Worm (Caenorhabditis elegans) whole organism, mixed stage, embryonic: ENCODE measurements around the gene M03A1.8.
A peak's percentile ranks its signal among the peaks of the same experiment; 100 is the strongest.

Source experiments
- M03D4.4 ChIP-seq: sonication (generic microtip); optimal IDR thresholded peaks from 2 replicates; lab custom pipeline; 2017; ENCODE audit warnings: mild to moderate bottlenecking, missing genetic modification characterization, missing compliant biosample characterization
- bed-3 ChIP-seq: fragments of 200-800 bp; sonication (Bioruptor generic); optimal IDR thresholded peaks from 3 replicates; lab custom pipeline; 2018; ENCODE audit warnings: mild to moderate bottlenecking, missing genetic modification characterization, moderate library complexity, missing compliant biosample characterization
- blmp-1 ChIP-seq: fragments of 150-350 bp; optimal IDR thresholded peaks from 2 replicates; lab custom pipeline; 2014; ENCODE audit warnings: missing biosample characterization, missing genetic modification characterization
- ceh-39 ChIP-seq: fragments of 150-350 bp; optimal IDR thresholded peaks from 2 replicates; lab custom pipeline; 2014; ENCODE audit warnings: missing biosample characterization, missing genetic modification characterization
- ceh-43 ChIP-seq: fragments of 200-800 bp; sonication (Bioruptor generic); optimal IDR thresholded peaks from 2 replicates; lab custom pipeline; 2018; ENCODE audit warnings: mild to moderate bottlenecking, missing genetic modification characterization, moderate library complexity, missing compliant biosample characterization
- ceh-83 ChIP-seq: fragments of 200-800 bp; sonication (Bioruptor generic); optimal IDR thresholded peaks from 2 replicates; lab custom pipeline; 2018; ENCODE audit warnings: mild to moderate bottlenecking, missing genetic modification characterization, missing compliant biosample characterization
- ces-1 ChIP-seq: fragments of 150-350 bp; optimal IDR thresholded peaks from 2 replicates; lab custom pipeline; 2014; ENCODE audit warnings: missing biosample characterization, missing genetic modification reagents, missing genetic modification characterization
- cnd-1 ChIP-seq: fragments of 200-800 bp; sonication (Bioruptor generic); optimal IDR thresholded peaks from 2 replicates; lab custom pipeline; 2018; ENCODE audit warnings: mild to moderate bottlenecking, missing genetic modification characterization, missing compliant biosample characterization
- drap-1 ChIP-seq: fragments of 200-800 bp; sonication (Bioruptor generic); optimal IDR thresholded peaks from 3 replicates; lab custom pipeline; 2018; ENCODE audit warnings: mild to moderate bottlenecking, missing genetic modification characterization, missing compliant biosample characterization
- elt-1 ChIP-seq: sonication (generic microtip); optimal IDR thresholded peaks from 2 replicates; lab custom pipeline; 2017; ENCODE audit warnings: missing genetic modification characterization, mild to moderate bottlenecking, missing compliant biosample characterization, antibody characterized with exemption, moderate library complexity, borderline replicate concordance; ENCODE audit not compliant: insufficient read depth
- elt-3 ChIP-seq: fragments of 150-350 bp; optimal IDR thresholded peaks from 2 replicates; lab custom pipeline; 2014; ENCODE audit warnings: missing biosample characterization, missing genetic modification characterization
- flh-1 ChIP-seq: fragments of 200-800 bp; sonication (Bioruptor generic); optimal IDR thresholded peaks from 2 replicates; lab custom pipeline; 2018; ENCODE audit warnings: mild to moderate bottlenecking, missing genetic modification characterization, moderate library complexity, missing compliant biosample characterization
- ham-2 ChIP-seq: fragments of 200-800 bp; sonication (Bioruptor generic); optimal IDR thresholded peaks from 2 replicates; lab custom pipeline; 2018; ENCODE audit warnings: mild to moderate bottlenecking, missing genetic modification characterization, missing compliant biosample characterization
- hlh-1 ChIP-seq: fragments of 150-350 bp; optimal IDR thresholded peaks from 2 replicates; lab custom pipeline; 2014; ENCODE audit warnings: missing biosample characterization, missing genetic modification reagents, missing genetic modification characterization
- lin-13 ChIP-seq: fragments of 150-350 bp; optimal IDR thresholded peaks from 2 replicates; lab custom pipeline; 2014; ENCODE audit warnings: missing biosample characterization, missing genetic modification characterization
- lin-32 ChIP-seq: fragments of 200-800 bp; sonication (Bioruptor generic); optimal IDR thresholded peaks from 2 replicates; lab custom pipeline; 2018; ENCODE audit warnings: mild to moderate bottlenecking, missing genetic modification characterization, missing compliant biosample characterization
- lsy-2 ChIP-seq: fragments of 150-350 bp; optimal IDR thresholded peaks from 2 replicates; lab custom pipeline; 2014; ENCODE audit warnings: missing biosample characterization, missing genetic modification characterization
- mab-5 ChIP-seq: fragments of 150-350 bp; optimal IDR thresholded peaks from 2 replicates; lab custom pipeline; 2014; ENCODE audit warnings: missing biosample characterization, missing genetic modification characterization
- mep-1 ChIP-seq: fragments of 150-350 bp; optimal IDR thresholded peaks from 2 replicates; lab custom pipeline; 2017; ENCODE audit warnings: missing biosample characterization, missing genetic modification reagents, missing genetic modification characterization, inconsistent platforms
- nhr-2 ChIP-seq: fragments of 150-350 bp; optimal IDR thresholded peaks from 2 replicates; lab custom pipeline; 2014; ENCODE audit warnings: missing biosample characterization, missing genetic modification characterization
- nhr-237 ChIP-seq: fragments of 150-350 bp; optimal IDR thresholded peaks from 2 replicates; lab custom pipeline; 2014; ENCODE audit warnings: missing biosample characterization, missing genetic modification characterization
- nhr-76 ChIP-seq: sonication (generic microtip); optimal IDR thresholded peaks from 2 replicates; lab custom pipeline; 2017; ENCODE audit warnings: missing biosample characterization, missing genetic modification characterization
- pha-4 ChIP-seq: fragments of 150-350 bp; optimal IDR thresholded peaks from 2 replicates; lab custom pipeline; 2018; ENCODE audit warnings: missing biosample characterization, missing genetic modification reagents, missing genetic modification characterization
- sem-2 ChIP-seq: fragments of 200-800 bp; sonication (Bioruptor generic); optimal IDR thresholded peaks from 2 replicates; lab custom pipeline; 2018; ENCODE audit warnings: mild to moderate bottlenecking, missing genetic modification characterization, missing compliant biosample characterization
- snpc-4 ChIP-seq: fragments of 150-350 bp; optimal IDR thresholded peaks from 2 replicates; lab custom pipeline; 2014; ENCODE audit warnings: missing biosample characterization, missing genetic modification characterization
- sptf-1 ChIP-seq: sonication (generic microtip); optimal IDR thresholded peaks from 2 replicates; lab custom pipeline; 2017; ENCODE audit warnings: mild to moderate bottlenecking, missing genetic modification characterization, moderate library complexity, missing compliant biosample characterization
- tbx-8 ChIP-seq: fragments of 200-800 bp; sonication (Bioruptor generic); optimal IDR thresholded peaks from 2 replicates; lab custom pipeline; 2018; ENCODE audit warnings: mild to moderate bottlenecking, missing genetic modification characterization, moderate library complexity, missing compliant biosample characterization
- unc-39 ChIP-seq: fragments of 150-350 bp; optimal IDR thresholded peaks from 2 replicates; lab custom pipeline; 2014; ENCODE audit warnings: missing biosample characterization, missing genetic modification characterization
- unc-62 ChIP-seq: fragments of 150-350 bp; optimal IDR thresholded peaks from 2 replicates; lab custom pipeline; 2014; ENCODE audit warnings: missing biosample characterization, missing genetic modification reagents, missing genetic modification characterization
- zip-8 ChIP-seq: fragments of 150-350 bp; optimal IDR thresholded peaks from 2 replicates; lab custom pipeline; 2014; ENCODE audit warnings: missing biosample characterization, missing genetic modification characterization
- ztf-11 ChIP-seq: fragments of 150-350 bp; optimal IDR thresholded peaks from 2 replicates; lab custom pipeline; 2014; ENCODE audit warnings: missing biosample characterization, missing genetic modification characterization

The M03A1.8 gene

DNA sequence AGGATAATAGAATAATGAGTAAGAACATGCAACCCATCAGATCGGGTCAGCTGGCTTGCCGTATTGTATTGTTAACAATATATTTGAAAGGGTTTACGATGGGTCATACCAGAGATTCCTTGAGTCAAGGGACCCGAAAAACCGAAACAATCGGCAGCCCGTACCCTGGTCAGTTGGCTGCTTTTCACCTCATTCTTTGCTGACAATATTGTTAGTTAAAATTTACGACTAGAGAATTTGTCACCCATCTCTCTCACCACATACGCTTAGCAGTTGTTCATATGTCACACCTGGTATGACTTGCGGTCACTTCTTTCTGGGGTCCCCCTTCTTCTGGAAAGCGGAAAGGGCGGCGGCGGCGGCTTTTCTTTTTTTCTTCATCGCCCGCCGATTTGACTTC, 21.0 kb downstream of the M03A1.8 start:
- TF ChIP-seq hlh-1 (tag; lab: Kevin White, UChicago) (peak; percentile 56), snpc-4 (tag; lab: Kevin White, UChicago) (no peak), lsy-2 (tag; lab: Kevin White, UChicago) (no peak), nhr-237 (tag; lab: Kevin White, UChicago) (no peak), drap-1 (GFP tag; lab: Kevin White, UChicago) (no peak)

- TF ChIP-seq blmp-1 (tag; lab: Kevin White, UChicago) (no peak), nhr-76 (tag; lab: Kevin White, UChicago) (no peak), sem-2 (GFP tag; lab: Kevin White, UChicago) (no peak), unc-39 (tag; lab: Kevin White, UChicago) (no peak), lin-13 (no peak), ces-1 (GFP tag; lab: Kevin White, UChicago) (no peak), lin-32 (GFP tag; lab: Kevin White, UChicago) (peak; percentile 67), mep-1 (tag; lab: Kevin White, UChicago) (no peak), elt-1 (tag; lab: Kevin White, UChicago) (peak; percentile 94), elt-3 (tag; lab: Kevin White, UChicago) (no peak), nhr-2 (peak; percentile 64), nhr-237 (tag; lab: Kevin White, UChicago) (no peak), mab-5 (tag; lab: Kevin White, UChicago) (no peak), M03D4.4 (no peak), bed-3 (GFP tag; lab: Kevin White, UChicago) (no peak), unc-62 (GFP tag; lab: Kevin White, UChicago) (peak; percentile 54), tbx-8 (GFP tag; lab: Kevin White, UChicago) (no peak), ceh-39 (no peak)
- TF ChIP-seq, all 35 proteins: peak for 4
These were observed 23.2 kb downstream of the M03A1.8 start for ce11 chrII:4583203-4583912.

ce11 chrII:4584313-4584712, 24.2 kb downstream of the M03A1.8 start:
- TF ChIP-seq ces-1 (GFP tag; lab: Kevin White, UChicago) (peak; percentile 99), ham-2 (GFP tag; lab: Kevin White, UChicago) (no peak)

DNA sequence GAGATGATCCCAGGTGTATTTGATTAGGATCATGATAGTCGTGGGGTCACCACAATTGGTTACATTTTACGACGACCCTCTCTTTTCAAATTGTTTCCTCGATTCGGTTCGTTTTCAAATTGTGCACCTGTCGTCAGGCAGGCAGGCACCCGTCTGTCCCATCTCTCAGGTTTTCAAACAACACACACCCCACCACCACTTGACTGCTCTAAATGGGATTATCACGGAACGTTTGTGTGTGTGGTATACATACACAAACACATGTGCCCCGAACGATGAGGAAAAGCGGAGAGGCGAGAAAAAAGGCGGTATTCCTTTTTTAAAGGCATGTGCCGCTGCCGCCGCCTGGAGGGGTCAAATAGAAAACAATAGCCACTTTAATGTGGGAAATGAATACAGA, 25.2 kb downstream of the M03A1.8 start:
- TF ChIP-seq nhr-2, result peak; percentile 49
- no peak for TF ChIP-seq ceh-43 (GFP tag; lab: Kevin White, UChicago)
- peak; percentile 13 for TF ChIP-seq sptf-1
- no peak for TF ChIP-seq ceh-39
- peak; percentile 3 for TF ChIP-seq sem-2 (GFP tag; lab: Kevin White, UChicago)
- TF ChIP-seq cnd-1 (tag; lab: Kevin White, UChicago), result peak; percentile 5
- TF ChIP-seq hlh-1 (tag; lab: Kevin White, UChicago), result no peak
- TF ChIP-seq ces-1 (GFP tag; lab: Kevin White, UChicago), result peak; percentile 48
- peak; percentile 59 for TF ChIP-seq ztf-11
- TF ChIP-seq zip-8 (tag; lab: Kevin White, UChicago), result no peak
- peak; percentile 97 for TF ChIP-seq lin-32 (GFP tag; lab: Kevin White, UChicago)
- peak; percentile 38 for TF ChIP-seq ham-2 (GFP tag; lab: Kevin White, UChicago)

DNA sequence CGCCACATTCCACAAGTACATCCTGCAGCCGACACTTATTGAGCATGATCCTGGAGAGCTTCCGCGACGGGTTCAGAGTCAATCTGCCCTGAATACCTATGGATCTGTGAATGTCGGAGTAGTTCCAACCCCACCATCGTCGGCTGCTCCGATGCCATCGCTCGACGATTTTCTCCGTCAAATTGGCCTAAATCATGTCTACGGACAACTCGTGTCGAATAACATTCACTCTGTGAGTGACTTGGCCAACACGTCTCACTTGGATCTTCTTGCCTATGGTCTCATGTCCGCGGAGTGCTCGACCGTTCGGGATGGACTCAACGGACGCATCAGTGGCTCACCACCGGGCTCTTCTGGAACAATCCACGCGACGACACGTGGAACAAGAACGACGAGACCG, 29.9 kb downstream of the M03A1.8 start:
- TF ChIP-seq ceh-83 (GFP tag; lab: Kevin White, UChicago) (no peak), lsy-2 (tag; lab: Kevin White, UChicago) (no peak), lin-32 (GFP tag; lab: Kevin White, UChicago) (no peak), ztf-11 (no peak), pha-4 (tag; lab: Kevin White, UChicago) (no peak), sem-2 (GFP tag; lab: Kevin White, UChicago) (no peak), blmp-1 (tag; lab: Kevin White, UChicago) (no peak), hlh-1 (tag; lab: Kevin White, UChicago) (no peak), nhr-76 (tag; lab: Kevin White, UChicago) (no peak), ces-1 (GFP tag; lab: Kevin White, UChicago) (no peak), nhr-237 (tag; lab: Kevin White, UChicago) (no peak), ceh-43 (GFP tag; lab: Kevin White, UChicago) (no peak), lin-13 (no peak), ham-2 (GFP tag; lab: Kevin White, UChicago) (no peak), flh-1 (no peak), M03D4.4 (no peak), elt-1 (tag; lab: Kevin White, UChicago) (no peak), mab-5 (tag; lab: Kevin White, UChicago) (no peak)
